Worm (Caenorhabditis elegans): ENCODE data around the gene ZK637.12.

The ZK637.12 gene

DNA sequence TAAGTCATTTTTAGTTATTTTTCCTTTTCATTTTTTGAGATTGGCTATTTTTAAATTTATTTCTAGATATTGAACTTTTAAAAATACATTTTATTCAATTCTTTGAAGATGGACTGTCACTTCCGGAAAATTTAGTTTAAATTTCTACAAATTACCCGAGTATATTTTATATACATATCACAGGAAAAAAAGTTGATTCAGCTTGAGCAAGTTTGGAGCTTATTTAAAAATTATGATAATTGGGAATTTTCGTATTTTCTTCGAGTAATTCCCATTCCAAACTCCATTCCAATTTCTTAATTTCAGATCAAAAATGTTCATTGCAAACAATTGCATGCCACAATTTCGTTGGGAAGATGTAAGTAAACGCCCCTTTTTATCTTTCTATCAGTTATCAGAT is 5.7 kb downstream of the ZK637.12 start, which contains the start of gene arrd-15:
Gene arrd-15 (plus strand): TSS at position 301 of the 400 bp plus-strand sequence.
- TF ChIP-seq sptf-2 (GFP tag; optimal IDR thresholded peaks at IDR 0.05) = no peak
- no peak for TF ChIP-seq madf-3 (GFP tag; IDR thresholded peaks at IDR 0.05)

DNA sequence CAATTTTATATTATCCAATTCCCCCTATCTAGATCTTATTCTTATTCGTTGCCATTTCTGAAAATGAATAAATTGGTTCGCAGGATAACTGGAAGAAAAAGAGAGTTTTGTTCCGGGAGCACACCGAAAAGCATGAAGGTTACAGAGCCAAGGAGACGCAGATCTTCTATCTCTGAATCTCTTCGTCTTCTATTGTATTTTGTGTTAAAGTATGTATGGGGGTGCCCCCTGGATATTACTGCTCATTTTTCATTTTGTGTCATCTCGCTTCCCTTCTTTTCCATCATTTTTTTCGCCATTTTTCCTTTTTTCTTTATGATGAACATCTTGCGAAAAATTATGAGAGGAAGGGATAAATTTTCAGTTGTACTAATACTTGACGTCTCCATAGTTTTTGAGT is 9.7 kb downstream of the ZK637.12 start:
- no peak for TF ChIP-seq dpl-1 (GFP tag; optimal IDR thresholded peaks at IDR 0.05)
- no peak for TF ChIP-seq ztf-25 (GFP tag; IDR thresholded peaks at IDR 0.05)

DNA sequence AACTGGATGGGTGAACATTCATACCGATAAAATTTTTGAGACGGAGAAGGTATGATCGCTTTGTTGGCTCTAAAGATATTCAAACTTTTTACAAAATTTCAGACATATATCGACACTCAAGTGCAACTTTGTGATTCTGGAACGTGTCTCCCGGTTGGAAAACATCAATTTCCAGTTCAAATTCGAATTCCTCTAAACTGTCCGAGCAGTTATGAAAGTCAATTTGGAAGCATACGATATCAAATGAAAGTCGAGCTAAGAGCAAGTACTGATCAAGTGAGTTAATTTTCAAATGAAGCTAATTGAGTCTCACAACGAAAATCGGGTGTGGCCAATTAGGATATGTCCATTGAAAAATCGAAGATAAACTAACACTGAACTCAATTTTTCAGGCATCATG is 10.3 kb downstream of the ZK637.12 start:
- TF ChIP-seq dpff-1 (tag; optimal IDR thresholded peaks at IDR 0.05) = no peak
- no peak for TF ChIP-seq Y53G8AR.9 (GFP tag; conservative IDR thresholded peaks at IDR 0.05)
- TF ChIP-seq dox-1 (GFP tag; IDR thresholded peaks at IDR 0.05) = no peak
- TF ChIP-seq nhr-120 (GFP tag; IDR thresholded peaks at IDR 0.05) = no peak
- no peak for TF ChIP-seq lin-35 (GFP tag; optimal IDR thresholded peaks at IDR 0.05)
- no peak for TF ChIP-seq ztf-3 (GFP tag; optimal IDR thresholded peaks at IDR 0.05)

DNA sequence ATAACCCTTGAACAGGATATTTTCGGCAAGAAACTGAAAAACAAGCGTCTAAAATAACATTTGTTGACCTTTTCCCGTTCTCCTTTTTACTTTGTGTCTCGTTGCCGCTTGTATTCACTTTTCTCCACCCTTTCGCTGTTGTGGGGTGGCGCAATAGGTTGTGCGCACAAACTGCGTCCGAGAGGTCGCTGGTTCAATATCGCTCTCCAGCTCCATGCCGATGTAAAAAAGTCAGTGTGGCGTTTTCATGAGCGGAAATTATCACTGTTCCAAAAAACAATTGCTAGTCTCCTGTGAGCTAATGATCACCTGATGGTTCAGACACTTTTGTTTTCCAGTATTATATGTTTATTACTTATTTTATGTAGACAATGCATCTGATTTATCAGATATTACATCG is 13.5 kb downstream of the ZK637.12 start:
- TF ChIP-seq lin-54 (GFP tag; optimal IDR thresholded peaks at IDR 0.05) (no peak), pha-4 (tag; optimal IDR thresholded peaks at IDR 0.05) (no peak), cebp-2 (GFP tag; IDR thresholded peaks at IDR 0.05) (no peak), bed-2 (GFP tag; IDR thresholded peaks at IDR 0.05) (no peak), ceh-40 (GFP tag; IDR thresholded peaks at IDR 0.05) (no peak), somi-1 (GFP tag; optimal IDR thresholded peaks at IDR 0.05) (peak; percentile 54), zfh-2 (GFP tag; conservative IDR thresholded peaks at IDR 0.05) (no peak), aptf-3 (GFP tag; IDR thresholded peaks at IDR 0.05) (no peak), sptf-2 (GFP tag; optimal IDR thresholded peaks at IDR 0.05) (peak; percentile 78), madf-3 (GFP tag; IDR thresholded peaks at IDR 0.05) (0 out of 2 replicates have a peak, but pooled peaks have one; percentile 14), chd-7 (tag; optimal IDR thresholded peaks at IDR 0.05) (no peak), ceh-100 (GFP tag; IDR thresholded peaks at IDR 0.05) (peak; percentile 65), nfyb-1 (GFP tag; IDR thresholded peaks at IDR 0.05) (no peak), lin-26 (GFP tag; IDR thresholded peaks at IDR 0.05) (no peak), nhr-179 (tag; optimal IDR thresholded peaks at IDR 0.05) (peak; percentile 33), rcor-1 (GFP tag; IDR thresholded peaks at IDR 0.05) (peak; percentile 67; the same call in 1 of the 2 replicates), bed-1 (GFP tag; IDR thresholded peaks at IDR 0.05) (0 out of 2 replicates have a peak, but pooled peaks have one; percentile 73), unc-62 (GFP tag; optimal IDR thresholded peaks at IDR 0.05) (no peak), tlf-1 (GFP tag; optimal IDR thresholded peaks at IDR 0.05) (peak; percentile 35), hrde-1 (tag; optimal IDR thresholded peaks at IDR 0.05; ENCODE audit: borderline replicate concordance) (peak; percentile 66), T26A5.8 (tag; optimal IDR thresholded peaks at IDR 0.05) (peak; percentile 36), B0019.2 (GFP tag; conservative IDR thresholded peaks at IDR 0.05) (0 out of 2 replicates have a peak, but pooled peaks have one; percentile 34), Y56A3A.18 (GFP tag; IDR thresholded peaks at IDR 0.05) (0 out of 2 replicates have a peak, but pooled peaks have one; percentile 43), madf-8 (GFP tag; conservative IDR thresholded peaks at IDR 0.05) (0 out of 2 replicates have a peak, but pooled peaks have one; percentile 24), snpc-1.3 (tag; optimal IDR thresholded peaks at IDR 0.05; ENCODE audit: insufficient read depth) (peak; percentile 72), rec-8 (tag; optimal IDR thresholded peaks at IDR 0.05) (peak; percentile 63 to 87), F33H1.4 (GFP tag; IDR thresholded peaks at IDR 0.05) (peak; percentile 61; the same call in 1 of the 2 replicates), cebp-1 (GFP tag; IDR thresholded peaks at IDR 0.05) (0 out of 2 replicates have a peak, but pooled peaks have one; percentile 47), cebp-1 (tag; optimal IDR thresholded peaks at IDR 0.05) (no peak), ceh-79 (tag; optimal IDR thresholded peaks at IDR 0.05) (no peak), sea-2 (GFP tag; IDR thresholded peaks at IDR 0.05) (no peak), ztf-6 (GFP tag; IDR thresholded peaks at IDR 0.05) (no peak; the same call in 1 of the 2 replicates), snpc-1.1 (tag; optimal IDR thresholded peaks at IDR 0.05; ENCODE audit: insufficient read depth) (peak; percentile 35), egl-44 (GFP tag; IDR thresholded peaks at IDR 0.05) (0 out of 2 replicates have a peak, but pooled peaks have one; percentile 37)
